Worm (Caenorhabditis elegans) whole organism, late embryonic: ENCODE measurements around the gene zyx-1.
"Not testable (repeated sequence)": the region's sequence is repeated elsewhere in the genome, so short reads cannot be mapped to it uniquely, and the experiment has no call there.

Experiments
- C08G9.2 ChIP-seq: sonication (generic microtip); optimal IDR thresholded peaks from 2 replicates; lab custom pipeline; 2016; ENCODE audit warnings: mild to moderate bottlenecking, missing genetic modification characterization, moderate library complexity, missing compliant biosample characterization
- F13H6.1 ChIP-seq: sonication (generic microtip); optimal IDR thresholded peaks from 2 replicates; lab custom pipeline; 2016; ENCODE audit warnings: missing genetic modification characterization, missing compliant biosample characterization
- K02D7.2 ChIP-seq: sonication (generic microtip); optimal IDR thresholded peaks from 2 replicates; lab custom pipeline; 2017; ENCODE audit warnings: mild to moderate bottlenecking, missing genetic modification characterization, missing compliant biosample characterization
- K09A11.1 ChIP-seq: sonication (generic microtip); optimal IDR thresholded peaks from 2 replicates; lab custom pipeline; 2017; ENCODE audit warnings: antibody characterized with exemption, mild to moderate bottlenecking, missing genetic modification characterization, missing compliant biosample characterization; ENCODE audit not compliant: insufficient read depth
- T23F11.4 ChIP-seq: fragments of 200-800 bp; sonication (Bioruptor generic); optimal IDR thresholded peaks from 2 replicates; lab custom pipeline; 2018; ENCODE audit warnings: mild to moderate bottlenecking, missing genetic modification characterization, missing compliant biosample characterization
- Y22D7AL.16 ChIP-seq: sonication (generic microtip); optimal IDR thresholded peaks from 2 replicates; lab custom pipeline; 2016; ENCODE audit warnings: missing genetic modification characterization, missing compliant biosample characterization
- ceh-14 ChIP-seq: sonication (generic microtip); optimal IDR thresholded peaks from 2 replicates; lab custom pipeline; 2016; ENCODE audit warnings: missing genotype, missing genetic modification characterization, missing compliant biosample characterization
- ceh-18 ChIP-seq: sonication (generic microtip); optimal IDR thresholded peaks from 2 replicates; lab custom pipeline; 2016; ENCODE audit warnings: missing genetic modification characterization, missing compliant biosample characterization
- ceh-2 ChIP-seq: sonication (generic microtip); optimal IDR thresholded peaks from 2 replicates; lab custom pipeline; 2016; ENCODE audit warnings: missing genotype, missing genetic modification characterization, missing compliant biosample characterization
- ceh-34 ChIP-seq: sonication (generic microtip); optimal IDR thresholded peaks from 2 replicates; lab custom pipeline; 2016; ENCODE audit warnings: mild to moderate bottlenecking, missing genetic modification characterization, missing compliant biosample characterization
- ceh-45 ChIP-seq: fragments of 200-800 bp; sonication (Bioruptor generic); IDR thresholded peaks from 2 replicates; pipeline ENCODE4 v1.3.6; 2022; ENCODE audit warnings: missing genetic modification reagents, missing genetic modification characterization, missing compliant biosample characterization
- ceh-48 ChIP-seq: sonication (generic microtip); optimal IDR thresholded peaks from 2 replicates; lab custom pipeline; 2016; ENCODE audit warnings: missing genetic modification characterization, inconsistent platforms, missing compliant biosample characterization
- dmd-4 ChIP-seq: sonication (generic microtip); optimal IDR thresholded peaks from 2 replicates; lab custom pipeline; 2016; ENCODE audit warnings: borderline replicate concordance, missing genetic modification characterization, missing compliant biosample characterization
- elt-4 ChIP-seq: sonication (generic microtip); optimal IDR thresholded peaks from 2 replicates; lab custom pipeline; 2016; ENCODE audit warnings: missing genetic modification characterization, missing compliant biosample characterization
- ets-4 ChIP-seq: sonication (generic microtip); optimal IDR thresholded peaks from 2 replicates; lab custom pipeline; 2016; ENCODE audit warnings: missing genetic modification characterization, missing compliant biosample characterization
- eyg-1 ChIP-seq: sonication (generic microtip); optimal IDR thresholded peaks from 2 replicates; lab custom pipeline; 2016; ENCODE audit warnings: missing genotype, missing genetic modification characterization, missing compliant biosample characterization
- fax-1 ChIP-seq: sonication (generic microtip); optimal IDR thresholded peaks from 2 replicates; lab custom pipeline; 2016; ENCODE audit warnings: missing genotype, missing genetic modification characterization, missing compliant biosample characterization
- fkh-10 ChIP-seq: fragments of 150-350 bp; optimal IDR thresholded peaks from 2 replicates; lab custom pipeline; 2014; ENCODE audit warnings: missing biosample characterization, missing genetic modification reagents, missing genetic modification characterization
- fkh-6 ChIP-seq: sonication (generic microtip); optimal IDR thresholded peaks from 2 replicates; lab custom pipeline; 2016; ENCODE audit warnings: missing genetic modification characterization, missing compliant biosample characterization
- hlh-30 ChIP-seq: sonication (generic microtip); optimal IDR thresholded peaks from 2 replicates; lab custom pipeline; 2017; ENCODE audit warnings: antibody characterized with exemption, missing genetic modification characterization, missing compliant biosample characterization; ENCODE audit not compliant: insufficient read depth
- hlh-6 ChIP-seq: sonication (generic microtip); optimal IDR thresholded peaks from 2 replicates; lab custom pipeline; 2016; ENCODE audit warnings: missing genotype, missing genetic modification characterization, missing compliant biosample characterization
- hlh-8 ChIP-seq: sonication (generic microtip); optimal IDR thresholded peaks from 2 replicates; lab custom pipeline; 2016; ENCODE audit warnings: missing genotype, missing genetic modification characterization, missing compliant biosample characterization
- mec-3 ChIP-seq: sonication (generic microtip); optimal IDR thresholded peaks from 2 replicates; lab custom pipeline; 2016; ENCODE audit warnings: borderline replicate concordance, missing genetic modification characterization, missing compliant biosample characterization
- nfya-1 ChIP-seq: sonication (generic microtip); optimal IDR thresholded peaks from 2 replicates; lab custom pipeline; 2017; ENCODE audit warnings: missing genetic modification characterization, mild to moderate bottlenecking, missing compliant biosample characterization, antibody characterized with exemption, moderate library complexity
- nhr-11 ChIP-seq: fragments of 150-350 bp; optimal IDR thresholded peaks from 2 replicates; lab custom pipeline; 2014; ENCODE audit warnings: missing biosample characterization, missing genetic modification characterization
- pag-3 ChIP-seq: sonication (generic microtip); optimal IDR thresholded peaks from 2 replicates; lab custom pipeline; 2016; ENCODE audit warnings: missing compliant biosample characterization, missing genetic modification characterization, borderline replicate concordance
- pat-9 ChIP-seq: fragments of 200-800 bp; sonication (Bioruptor generic); optimal IDR thresholded peaks from 2 replicates; lab custom pipeline; 2018; ENCODE audit warnings: mild to moderate bottlenecking, missing genetic modification characterization, moderate library complexity, missing compliant biosample characterization
- pha-4 ChIP-seq: fragments of 150-350 bp; optimal IDR thresholded peaks from 2 replicates; lab custom pipeline; 2018; ENCODE audit warnings: missing biosample characterization, missing genetic modification reagents, missing genetic modification characterization
- pros-1 ChIP-seq: fragments of 150-350 bp; optimal IDR thresholded peaks from 2 replicates; lab custom pipeline; 2014; ENCODE audit warnings: missing biosample characterization, missing genetic modification reagents, missing genetic modification characterization
- ref-2 ChIP-seq: sonication (generic microtip); optimal IDR thresholded peaks from 2 replicates; lab custom pipeline; 2016; ENCODE audit warnings: missing genetic modification characterization, missing compliant biosample characterization
- rnt-1 ChIP-seq: sonication (generic microtip); optimal IDR thresholded peaks from 2 replicates; lab custom pipeline; 2016; ENCODE audit warnings: missing genetic modification characterization, missing compliant biosample characterization
- sox-2 ChIP-seq: fragments of 200-800 bp; sonication (Bioruptor generic); IDR thresholded peaks from 2 replicates; pipeline ENCODE4 v1.3.6; 2022; ENCODE audit warnings: missing genetic modification reagents, missing genetic modification characterization, missing compliant biosample characterization
- syd-9 ChIP-seq: sonication (generic microtip); optimal IDR thresholded peaks from 2 replicates; lab custom pipeline; 2016; ENCODE audit warnings: mild to moderate bottlenecking, missing genetic modification characterization, moderate library complexity, missing compliant biosample characterization

The zyx-1 gene

DNA sequence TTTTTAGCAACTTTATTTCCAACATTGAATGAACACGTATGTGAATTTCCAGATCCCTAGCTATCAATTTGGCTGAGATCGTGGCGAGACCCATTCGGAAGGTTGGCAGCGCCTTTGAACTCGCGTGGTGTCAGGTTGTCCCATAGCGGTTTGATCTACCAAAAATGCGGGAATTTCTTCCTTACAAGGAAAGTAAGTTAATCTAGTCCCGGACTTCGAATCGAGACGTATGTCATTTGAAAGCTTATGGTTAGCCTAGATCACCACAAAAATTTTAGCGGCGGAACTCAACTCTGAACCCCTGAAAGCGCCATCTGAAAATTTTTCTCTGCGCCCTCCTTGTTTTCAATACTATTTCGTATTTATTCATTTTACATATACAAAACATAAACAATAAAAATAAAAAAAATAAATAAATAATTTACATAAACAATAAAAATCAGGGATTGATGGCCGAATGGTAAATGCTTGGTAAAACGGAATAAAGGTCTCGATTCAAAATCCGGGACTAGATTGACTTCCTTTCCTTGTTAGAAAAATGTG, 25.0 kb upstream of the zyx-1 start, which contains the start of gene F18A11.2:
Gene F18A11.2, plus strand, starts transcription at position 51 of the 543 bp plus-strand sequence.
- not testable (repeated sequence) for TF ChIP-seq fkh-10 (GFP tag; lab: Kevin White, UChicago); F13H6.1 (tag; lab: Kevin White, UChicago); ceh-34 (tag; lab: Kevin White, UChicago)

DNA sequence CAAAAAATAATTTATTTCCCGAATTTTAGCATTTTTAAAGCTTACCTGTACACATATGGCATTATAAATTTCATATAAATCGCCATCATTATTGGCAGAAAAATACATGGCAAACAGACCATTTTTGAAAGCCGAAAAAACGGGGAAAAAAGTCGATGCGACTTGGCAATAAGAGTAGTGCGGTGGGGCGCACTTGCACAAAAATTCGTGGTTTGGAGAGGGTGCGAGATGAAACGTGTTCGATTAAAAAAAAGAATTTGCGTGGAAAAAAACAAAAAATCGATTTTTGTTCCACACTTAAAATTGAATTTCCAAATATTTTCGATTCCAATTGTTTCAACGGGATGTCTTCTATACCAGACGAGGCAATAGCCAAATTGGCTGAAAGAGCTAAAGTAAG, 20.0 kb upstream of the zyx-1 start, which contains the start of gene F18A11.3:
Gene F18A11.3, minus strand, starts transcription at position 125 of the 400 bp plus-strand sequence.
- TF ChIP-seq ref-2 (tag; lab: Kevin White, UChicago) (peak; percentile 1), ceh-48 (tag; lab: Kevin White, UChicago) (peak; percentile 55), hlh-6 (tag; lab: Kevin White, UChicago) (no peak)

DNA sequence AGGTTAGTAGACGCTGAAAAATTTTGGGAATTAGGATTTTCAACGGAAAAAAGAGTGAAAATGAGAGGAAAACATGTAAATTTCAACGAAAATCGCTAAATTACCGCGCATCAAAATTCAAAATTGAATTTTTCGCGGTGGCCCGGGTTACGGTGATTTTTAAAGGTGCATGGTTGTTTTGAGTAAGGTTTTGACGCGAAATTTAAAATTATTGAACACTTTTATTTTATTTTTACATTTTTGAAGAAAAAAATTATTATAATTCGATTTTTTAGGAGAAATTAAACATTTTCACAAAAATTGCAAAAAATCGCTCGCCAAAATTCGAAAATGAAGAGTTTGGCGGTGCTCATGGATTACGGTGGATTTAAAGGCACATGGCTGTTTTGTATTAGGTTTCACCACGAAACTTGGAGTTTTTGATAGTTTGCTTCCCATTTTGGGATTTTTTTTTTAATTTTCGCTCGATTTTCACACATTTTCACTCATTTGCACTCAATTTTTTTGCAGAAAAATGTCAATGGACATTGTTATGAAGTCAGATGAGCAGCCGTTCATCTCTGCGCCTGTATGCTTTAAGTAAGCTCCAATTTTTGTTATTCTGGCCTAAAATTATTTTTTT, 13.2 kb upstream of the zyx-1 start, which contains the start of gene puf-6:
Gene puf-6, minus strand, starts transcription at position 13 of the 622 bp plus-strand sequence.
- not testable (repeated sequence) for TF ChIP-seq pros-1 (tag; lab: Kevin White, UChicago); hlh-8; K02D7.2 (tag; lab: Kevin White, UChicago)
- TF ChIP-seq, all 69 proteins: peak for 0; not testable (repeated sequence) for 69

DNA sequence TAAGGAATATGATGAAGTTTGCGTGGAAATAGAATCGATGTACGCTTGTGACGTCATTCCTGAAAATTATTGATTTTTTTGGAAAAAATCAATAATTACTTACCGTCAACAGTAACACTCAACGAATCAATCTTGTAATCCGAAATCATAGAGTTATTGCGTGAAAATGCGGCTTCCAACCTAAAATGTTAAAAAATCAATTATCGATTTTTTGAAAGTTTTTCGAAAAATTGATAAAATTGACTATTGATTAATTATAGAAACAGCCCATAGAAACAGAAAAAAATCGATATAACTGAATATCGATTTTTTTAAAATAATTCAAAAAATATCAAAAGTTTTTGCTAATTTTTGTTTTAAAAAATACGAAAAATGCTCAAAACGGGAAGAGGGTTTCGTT, 9.6 kb upstream of the zyx-1 start, which contains the start of gene F42G4.7:
Gene F42G4.7, minus strand, starts transcription at position 185 of the 400 bp plus-strand sequence.
- TF ChIP-seq ceh-18, nfya-1, ceh-14 (tag; lab: Kevin White, UChicago): not testable (repeated sequence)

DNA sequence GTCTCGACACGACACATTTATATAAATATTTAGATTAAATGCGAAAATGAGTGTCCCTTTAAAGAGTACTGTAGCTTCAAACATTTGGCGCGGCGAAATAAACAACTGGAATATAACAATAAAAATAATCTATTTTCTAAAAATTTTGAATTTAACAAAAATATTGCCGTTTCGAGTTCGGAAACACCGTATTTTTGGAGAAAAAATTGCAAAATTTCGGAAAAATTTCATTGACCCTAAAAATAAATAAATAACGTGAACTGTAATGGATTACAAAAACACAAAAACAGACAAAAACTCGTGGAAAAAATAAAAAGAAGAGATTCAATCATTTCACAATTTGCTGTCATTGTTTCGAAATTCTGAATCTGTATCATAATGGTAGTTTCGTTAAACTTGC, 9.1 kb upstream of the zyx-1 start, which contains the start of gene F42G4.2:
Gene F42G4.2, plus strand, starts transcription at position 301 of the 400 bp plus-strand sequence.
- TF ChIP-seq syd-9 (tag; lab: Kevin White, UChicago); sox-2 (GFP tag; lab: Robert Waterston, UW); eyg-1 (tag; lab: Kevin White, UChicago): not testable (repeated sequence)

DNA sequence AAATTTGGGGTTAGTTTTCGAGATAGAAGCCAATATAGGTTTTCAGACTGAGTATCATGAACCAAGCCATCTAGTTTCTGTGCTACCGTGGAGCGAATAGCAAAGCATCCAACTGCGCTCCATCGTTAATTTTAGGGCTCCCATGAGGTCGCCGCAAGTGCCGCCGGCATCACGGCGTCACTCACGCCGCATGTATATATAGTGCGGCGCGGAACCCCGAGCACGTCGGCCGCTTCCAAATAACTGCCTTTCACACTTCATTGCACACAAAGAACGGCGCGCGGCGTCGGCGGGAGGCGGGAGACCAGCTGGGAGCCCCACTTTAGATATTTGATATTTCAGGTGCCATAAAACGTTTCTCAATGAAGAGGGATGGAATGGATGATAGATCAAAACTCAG, 6.7 kb upstream of the zyx-1 start:
- no peak for TF ChIP-seq rnt-1 (tag; lab: Kevin White, UChicago)
- no peak for TF ChIP-seq C08G9.2
- no peak for TF ChIP-seq Y22D7AL.16
- TF ChIP-seq, all 69 proteins: peak for 0

DNA sequence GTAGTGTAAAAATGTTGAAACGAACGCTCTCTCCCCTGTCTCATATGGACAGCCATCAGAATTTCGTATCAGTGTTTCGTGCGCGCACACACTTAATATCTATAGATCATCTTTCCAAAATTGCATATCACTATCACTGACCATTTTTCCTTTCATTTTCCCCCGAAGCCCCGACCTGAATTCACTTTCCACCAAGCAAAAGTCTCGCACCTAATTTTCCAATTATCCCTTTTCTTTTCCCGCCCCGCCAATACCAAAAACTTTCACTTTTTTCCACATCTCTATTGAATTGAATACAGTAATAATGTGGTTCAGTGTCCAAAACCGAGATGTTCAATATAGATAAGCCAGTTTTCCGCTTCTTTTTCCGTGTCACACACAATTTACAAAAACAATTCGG, 3.3 kb upstream of the zyx-1 start:
- TF ChIP-seq K09A11.1 (no peak), elt-4 (tag; lab: Kevin White, UChicago) (no peak), ref-2 (tag; lab: Kevin White, UChicago) (no peak), fkh-6 (tag; lab: Kevin White, UChicago) (no peak), ets-4 (tag; lab: Kevin White, UChicago) (no peak), dmd-4 (no peak), ceh-34 (tag; lab: Kevin White, UChicago) (no peak), ceh-48 (tag; lab: Kevin White, UChicago) (no peak), T23F11.4 (GFP tag; lab: Kevin White, UChicago) (no peak), pha-4 (tag; lab: Kevin White, UChicago) (no peak), pag-3 (tag; lab: Kevin White, UChicago) (no peak), ceh-45 (no peak), fax-1 (tag; lab: Kevin White, UChicago) (no peak), hlh-30 (tag; lab: Kevin White, UChicago) (no peak), pat-9 (tag; lab: Kevin White, UChicago) (no peak), mec-3 (tag; lab: Kevin White, UChicago) (no peak), nhr-11 (tag; lab: Kevin White, UChicago) (no peak), ceh-2 (tag; lab: Kevin White, UChicago) (no peak)
